Worm (Caenorhabditis elegans) whole organism, L1 larva: ENCODE data around the gene gdi-1.

Experiments
- C04F5.9 ChIP-seq: sonication (generic microtip); optimal IDR thresholded peaks from 2 replicates; lab custom pipeline; 2016; ENCODE audit warnings: missing genetic modification characterization, missing compliant biosample characterization
- F16B12.6 ChIP-seq: fragments of 150-350 bp; optimal IDR thresholded peaks from 2 replicates; lab custom pipeline; 2014; ENCODE audit warnings: missing biosample characterization, missing genetic modification characterization
- Y116A8C.19 ChIP-seq: sonication (generic microtip); optimal IDR thresholded peaks from 2 replicates; lab custom pipeline; 2016; ENCODE audit warnings: missing compliant biosample characterization, missing genetic modification characterization, borderline replicate concordance
- aha-1 ChIP-seq: fragments of 150-350 bp; optimal IDR thresholded peaks from 2 replicates; lab custom pipeline; 2014; ENCODE audit warnings: missing biosample characterization, missing genetic modification characterization
- alr-1 ChIP-seq: fragments of 200-800 bp; sonication (Bioruptor generic); optimal IDR thresholded peaks from 2 replicates; lab custom pipeline; 2018; ENCODE audit warnings: borderline replicate concordance, mild to moderate bottlenecking, missing genetic modification characterization, missing compliant biosample characterization
- ceh-63 ChIP-seq: fragments of 200-800 bp; sonication (Bioruptor generic); optimal IDR thresholded peaks from 2 replicates; lab custom pipeline; 2018; ENCODE audit warnings: mild to moderate bottlenecking, missing genetic modification characterization, missing compliant biosample characterization
- ceh-8 ChIP-seq: fragments of 200-800 bp; sonication (Bioruptor generic); optimal IDR thresholded peaks from 2 replicates; lab custom pipeline; 2018; ENCODE audit warnings: mild to moderate bottlenecking, missing genetic modification characterization, moderate library complexity, missing compliant biosample characterization
- ceh-88 ChIP-seq: fragments of 200-800 bp; sonication (Bioruptor generic); IDR thresholded peaks from 2 replicates; pipeline ENCODE4 v1.3.6; 2022; ENCODE audit warnings: missing genetic modification characterization, missing compliant biosample characterization
- ceh-90 ChIP-seq: sonication (generic microtip); optimal IDR thresholded peaks from 2 replicates; lab custom pipeline; 2016; ENCODE audit warnings: missing genetic modification characterization, missing compliant biosample characterization
- dpl-1 ChIP-seq, 3 experiments: fragments of 150-350 bp in 2 of 3; sonication (generic microtip) in 1 of 3; optimal IDR thresholded peaks; 2 replicates each; lab custom pipeline; 2014 to 2017; ENCODE audit warnings: missing biosample characterization in 3 of 3, missing genetic modification characterization in 3 of 3, missing genetic modification reagents in 3 of 3
- efl-1 ChIP-seq, 4 experiments: fragments of 150-350 bp; optimal IDR thresholded peaks in 3 of 4; peaks in 1 of 4; 1 replicate in 1 of 4; 2 replicates in 3 of 4; lab custom pipeline; 2014; ENCODE audit warnings: missing biosample characterization in 2 of 4, missing genetic modification characterization in 2 of 4, missing genetic modification reagents in 2 of 4
- efl-3 ChIP-seq: fragments of 200-800 bp; sonication (Bioruptor generic); optimal IDR thresholded peaks from 2 replicates; lab custom pipeline; 2018; ENCODE audit warnings: mild to moderate bottlenecking, missing genetic modification characterization, missing compliant biosample characterization
- egl-27 ChIP-seq, 2 experiments: fragments of 150-350 bp in 1 of 2; sonication (generic microtip); optimal IDR thresholded peaks; 3 replicates each; lab custom pipeline; 2017 to 2018; ENCODE audit warnings: missing biosample characterization in 2 of 2, missing genetic modification characterization in 2 of 2, missing genetic modification reagents in 2 of 2
- elt-2 ChIP-seq: sonication (generic microtip); optimal IDR thresholded peaks from 2 replicates; lab custom pipeline; 2016; ENCODE audit warnings: missing genetic modification characterization, mild to moderate bottlenecking, inconsistent platforms, missing compliant biosample characterization, missing genetic modification reagents
- fkh-10 ChIP-seq: sonication (generic microtip); optimal IDR thresholded peaks from 2 replicates; lab custom pipeline; 2017; ENCODE audit warnings: missing biosample characterization, missing genetic modification reagents, missing genetic modification characterization
- fkh-4 ChIP-seq: sonication (generic microtip); optimal IDR thresholded peaks from 2 replicates; lab custom pipeline; 2016; ENCODE audit warnings: missing compliant biosample characterization, missing genetic modification characterization, borderline replicate concordance
- fkh-8 ChIP-seq: sonication (generic microtip); optimal IDR thresholded peaks from 2 replicates; lab custom pipeline; 2016; ENCODE audit warnings: mild to moderate bottlenecking, missing genetic modification characterization, missing compliant biosample characterization
- fos-1 ChIP-seq: fragments of 150-350 bp; optimal IDR thresholded peaks from 2 replicates; lab custom pipeline; 2014; ENCODE audit warnings: missing biosample characterization, missing genetic modification characterization
- grh-1 ChIP-seq: fragments of 200-800 bp; sonication (Bioruptor generic); IDR thresholded peaks from 2 replicates; pipeline ENCODE4 v1.3.6; 2022; ENCODE audit warnings: missing genetic modification reagents, missing genetic modification characterization, missing compliant biosample characterization
- hlh-4 ChIP-seq: sonication (generic microtip); optimal IDR thresholded peaks from 2 replicates; lab custom pipeline; 2016; ENCODE audit warnings: mild to moderate bottlenecking, missing genetic modification characterization, missing compliant biosample characterization
- hpl-2 ChIP-seq: fragments of 150-350 bp; optimal IDR thresholded peaks from 2 replicates; lab custom pipeline; 2014; ENCODE audit warnings: missing biosample characterization, missing genetic modification reagents, missing genetic modification characterization
- irx-1 ChIP-seq: sonication (generic microtip); optimal IDR thresholded peaks from 2 replicates; lab custom pipeline; 2016; ENCODE audit warnings: missing genetic modification characterization, missing compliant biosample characterization
- jun-1 ChIP-seq: fragments of 150-350 bp; optimal IDR thresholded peaks from 2 replicates; lab custom pipeline; 2014; ENCODE audit warnings: missing biosample characterization, missing genetic modification reagents, missing genetic modification characterization
- lin-13 ChIP-seq: fragments of 150-350 bp; optimal IDR thresholded peaks from 2 replicates; lab custom pipeline; 2014; ENCODE audit warnings: missing biosample characterization, missing genetic modification reagents, missing genetic modification characterization
- lin-14 ChIP-seq: fragments of 200-800 bp; sonication (Bioruptor generic); optimal IDR thresholded peaks from 2 replicates; lab custom pipeline; 2018; ENCODE audit warnings: mild to moderate bottlenecking, missing genetic modification characterization, moderate library complexity, missing compliant biosample characterization
- lin-15B ChIP-seq: fragments of 150-350 bp; sonication (generic microtip); optimal IDR thresholded peaks from 3 replicates; lab custom pipeline; 2014; ENCODE audit warnings: missing biosample characterization, missing genetic modification characterization
- lin-35 ChIP-seq, 2 experiments: fragments of 150-350 bp; optimal IDR thresholded peaks; 2 replicates each; lab custom pipeline; 2014; ENCODE audit warnings: missing biosample characterization in 2 of 2, missing genetic modification characterization in 2 of 2, missing genetic modification reagents in 2 of 2
- lin-39 ChIP-seq: fragments of 150-350 bp; optimal IDR thresholded peaks from 2 replicates; lab custom pipeline; 2014; ENCODE audit warnings: missing biosample characterization, missing genetic modification reagents, missing genetic modification characterization
- lsy-2 ChIP-seq, 2 experiments: fragments of 150-350 bp; optimal IDR thresholded peaks; 2 replicates each; lab custom pipeline; 2014; ENCODE audit warnings: missing biosample characterization in 2 of 2, missing genetic modification characterization in 2 of 2
- mab-9 ChIP-seq: fragments of 200-800 bp; sonication (Bioruptor generic); IDR thresholded peaks from 2 replicates; pipeline ENCODE4 v1.3.6; 2022; ENCODE audit warnings: missing genetic modification reagents, missing genetic modification characterization, missing compliant biosample characterization
- mep-1 ChIP-seq: fragments of 150-350 bp; optimal IDR thresholded peaks from 2 replicates; lab custom pipeline; 2014; ENCODE audit warnings: missing biosample characterization, missing genetic modification characterization
- nhr-11 ChIP-seq: fragments of 150-350 bp; optimal IDR thresholded peaks from 2 replicates; lab custom pipeline; 2014; ENCODE audit warnings: missing biosample characterization, missing genetic modification characterization
- nhr-19 ChIP-seq: fragments of 200-800 bp; sonication (Bioruptor generic); conservative IDR thresholded peaks from 2 replicates; pipeline ENCODE4 v1.3.6; 2022; ENCODE audit warnings: missing genetic modification characterization, missing compliant biosample characterization
- nhr-237 ChIP-seq: fragments of 150-350 bp; optimal IDR thresholded peaks from 2 replicates; lab custom pipeline; 2014; ENCODE audit warnings: missing biosample characterization, missing genetic modification characterization
- nhr-76 ChIP-seq: sonication (generic microtip); optimal IDR thresholded peaks from 2 replicates; lab custom pipeline; 2017; ENCODE audit warnings: missing biosample characterization, missing genetic modification characterization
- nhr-90 ChIP-seq: sonication (generic microtip); optimal IDR thresholded peaks from 2 replicates; lab custom pipeline; 2016; ENCODE audit warnings: mild to moderate bottlenecking, missing genetic modification characterization, missing compliant biosample characterization; ENCODE audit not compliant: poor library complexity
- pag-3 ChIP-seq: sonication (generic microtip); optimal IDR thresholded peaks from 2 replicates; lab custom pipeline; 2017; ENCODE audit warnings: missing genetic modification characterization, mild to moderate bottlenecking, missing compliant biosample characterization, antibody characterized with exemption, borderline replicate concordance; ENCODE audit not compliant: insufficient read depth
- pax-3 ChIP-seq: fragments of 200-800 bp; sonication (Bioruptor generic); optimal IDR thresholded peaks from 2 replicates; lab custom pipeline; 2018; ENCODE audit warnings: mild to moderate bottlenecking, missing genetic modification characterization, moderate library complexity, missing compliant biosample characterization
- snu-23 ChIP-seq: sonication (generic microtip); optimal IDR thresholded peaks from 2 replicates; lab custom pipeline; 2016; ENCODE audit warnings: missing genetic modification characterization, missing compliant biosample characterization
- sox-4 ChIP-seq: sonication (generic microtip); optimal IDR thresholded peaks from 2 replicates; lab custom pipeline; 2016; ENCODE audit warnings: missing genetic modification characterization, missing compliant biosample characterization
- sup-37 ChIP-seq: fragments of 200-800 bp; sonication (Bioruptor generic); optimal IDR thresholded peaks from 2 replicates; lab custom pipeline; 2018; ENCODE audit warnings: mild to moderate bottlenecking, missing genetic modification characterization, missing compliant biosample characterization
- tbx-2 ChIP-seq: sonication (generic microtip); optimal IDR thresholded peaks from 2 replicates; lab custom pipeline; 2016; ENCODE audit warnings: missing genetic modification characterization, missing compliant biosample characterization
- tlp-1 ChIP-seq: fragments of 150-350 bp; optimal IDR thresholded peaks from 2 replicates; lab custom pipeline; 2014; ENCODE audit warnings: missing biosample characterization, missing genetic modification characterization
- unc-130 ChIP-seq: fragments of 150-350 bp; optimal IDR thresholded peaks from 2 replicates; lab custom pipeline; 2017; ENCODE audit warnings: missing biosample characterization, missing genetic modification characterization, inconsistent platforms
- unc-30 ChIP-seq: sonication (generic microtip); optimal IDR thresholded peaks from 2 replicates; lab custom pipeline; 2017; ENCODE audit warnings: missing biosample characterization, missing genetic modification characterization
- unc-62 ChIP-seq: fragments of 150-350 bp; optimal IDR thresholded peaks from 2 replicates; lab custom pipeline; 2014; ENCODE audit warnings: missing biosample characterization, missing genetic modification reagents, missing genetic modification characterization
- unc-86 ChIP-seq: sonication (generic microtip); optimal IDR thresholded peaks from 2 replicates; lab custom pipeline; 2016; ENCODE audit warnings: missing genetic modification characterization, missing compliant biosample characterization
- unc-98 ChIP-seq: fragments of 200-800 bp; sonication (Bioruptor generic); IDR thresholded peaks from 2 replicates; pipeline ENCODE4 v1.3.6; 2022; ENCODE audit warnings: missing genetic modification characterization, missing compliant biosample characterization
- zip-4 ChIP-seq: fragments of 200-800 bp; sonication (Bioruptor generic); optimal IDR thresholded peaks from 2 replicates; lab custom pipeline; 2018; ENCODE audit warnings: mild to moderate bottlenecking, missing genetic modification characterization, moderate library complexity, missing compliant biosample characterization
- ztf-11 ChIP-seq, 2 experiments: sonication (generic microtip); optimal IDR thresholded peaks; 2 replicates each; lab custom pipeline; 2016 to 2017; ENCODE audit warnings: missing genetic modification characterization in 2 of 2, missing biosample characterization in 1 of 2, missing compliant biosample characterization in 1 of 2

gdi-1 gene

ce11 chrIV:14767693-14768251, 24.9 kb downstream of the gdi-1 start, which contains the start of the genes mrps-7 and Y57G11C.3:
TSS of gene mrps-7 (minus strand) at chrIV:14767730.
TSS of gene Y57G11C.3 (plus strand) at chrIV:14768201.
- TF ChIP-seq tbx-2 (tag; lab: Kevin White, UChicago) = peak; percentile 95
- peak; percentile 97 for TF ChIP-seq snu-23 (GFP tag; lab: Kevin White, UChicago)
- peak; percentile 81 to 86 (median 86) for TF ChIP-seq dpl-1 (GFP tag; optimal IDR thresholded peaks at IDR 0.05; lab: Kevin White, UChicago)
- peak; percentile 93 for TF ChIP-seq unc-86
- TF ChIP-seq irx-1 (tag; lab: Kevin White, UChicago) = peak; percentile 89
- peak; percentile 96 for TF ChIP-seq nhr-90 (tag; lab: Kevin White, UChicago)
- peak; percentile 95 to 96 for TF ChIP-seq lsy-2 (tag; optimal IDR thresholded peaks at IDR 0.05; lab: Kevin White, UChicago)
- TF ChIP-seq aha-1 (tag; lab: Kevin White, UChicago) = peak; percentile 71
- peak; percentile 77 for TF ChIP-seq nhr-11 (tag; lab: Kevin White, UChicago)
- peak; percentile 94 for TF ChIP-seq nhr-19
- peak; percentile 88 for TF ChIP-seq grh-1
- no peak for TF ChIP-seq Y116A8C.19 (tag; lab: Kevin White, UChicago)
- TF ChIP-seq sox-4 (tag; lab: Kevin White, UChicago) = peak; percentile 71
- no peak for TF ChIP-seq unc-98 (GFP tag; lab: Robert Waterston, UW)
- peak; percentile 89 to 94 for TF ChIP-seq lin-35 (GFP tag; optimal IDR thresholded peaks at IDR 0.05; lab: Kevin White, UChicago)
- no peak for TF ChIP-seq unc-62 (GFP tag; lab: Kevin White, UChicago)
- TF ChIP-seq ceh-63 (GFP tag; lab: Kevin White, UChicago) = no peak
- TF ChIP-seq fkh-8 (tag; lab: Kevin White, UChicago) = peak; percentile 95
- no peak for TF ChIP-seq nhr-76
- peak; percentile 76 for TF ChIP-seq C04F5.9
- peak; percentile 94 for TF ChIP-seq hpl-2
- TF ChIP-seq mep-1 (tag; lab: Kevin White, UChicago) = peak; percentile 90
- TF ChIP-seq efl-1 (optimal IDR thresholded peaks at IDR 0.05; lab: Kevin White, UChicago) = peak; percentile 91 to 95
- peak; percentile 84 to 99 for TF ChIP-seq efl-1 (GFP tag; optimal IDR thresholded peaks at IDR 0.05 in 1 of 2; lab: Kevin White, UChicago)
- peak; percentile 82 for TF ChIP-seq mab-9 (GFP tag; lab: Robert Waterston, UW)
- TF ChIP-seq pag-3 (tag; lab: Kevin White, UChicago) = no peak
- TF ChIP-seq lin-15B (tag; lab: Kevin White, UChicago) = peak; percentile 97
- no peak for TF ChIP-seq alr-1
- TF ChIP-seq hlh-4 = no peak
- peak; percentile 65 for TF ChIP-seq elt-2
- TF ChIP-seq nhr-237 = peak; percentile 91
- TF ChIP-seq zip-4 (GFP tag; lab: Kevin White, UChicago) = peak; percentile 92
- peak; percentile 48 to 67 for TF ChIP-seq egl-27 (tag; optimal IDR thresholded peaks at IDR 0.05; lab: Kevin White, UChicago)
- TF ChIP-seq fkh-4 = peak; percentile 57
- TF ChIP-seq jun-1 (tag; lab: Kevin White, UChicago) = peak; percentile 87
- peak; percentile 87 for TF ChIP-seq pax-3
- TF ChIP-seq tlp-1 (tag; lab: Kevin White, UChicago) = no peak
- TF ChIP-seq ceh-88 (GFP tag; lab: Robert Waterston, UW) = peak; percentile 83
- peak; percentile 88 for TF ChIP-seq fkh-10
- peak; percentile 96 for TF ChIP-seq lin-14 (GFP tag; lab: Kevin White, UChicago)
- peak; percentile 60 for TF ChIP-seq F16B12.6 (tag; lab: Kevin White, UChicago)
- peak; percentile 88 for TF ChIP-seq ceh-8 (GFP tag; lab: Kevin White, UChicago)
- TF ChIP-seq ztf-11 (tag; optimal IDR thresholded peaks at IDR 0.05; lab: Kevin White, UChicago) = peak in 1 of 2 experiments; percentile 72
- no peak for TF ChIP-seq efl-3 (GFP tag; lab: Kevin White, UChicago)
- TF ChIP-seq unc-30 (tag; lab: Kevin White, UChicago) = no peak
- peak; percentile 93 for TF ChIP-seq unc-130
- TF ChIP-seq sup-37 (GFP tag; lab: Kevin White, UChicago) = peak; percentile 78
- peak; percentile 89 for TF ChIP-seq lin-39 (tag; lab: Kevin White, UChicago)
- TF ChIP-seq ceh-90 (tag; lab: Kevin White, UChicago) = peak; percentile 50
- peak; percentile 95 for TF ChIP-seq lin-13 (GFP tag; lab: Kevin White, UChicago)
- TF ChIP-seq fos-1 (tag; lab: Kevin White, UChicago) = peak; percentile 92
